Worm (Caenorhabditis elegans): Measurements from ENCODE around the gene ppm-1.A.

ppm-1.A gene

ce11 chrV:10508855-10509254, 27.3 kb downstream of the ppm-1.A start, which contains the start of gene C35A5.6:
C35A5.6 (plus strand) TSS chrV:10509137.
- no peak for TF ChIP-seq odd-2 (tag; optimal IDR thresholded peaks at IDR 0.05)
- no peak for TF ChIP-seq ceh-18 (tag; optimal IDR thresholded peaks at IDR 0.05)
- no peak for TF ChIP-seq pax-1 (tag; optimal IDR thresholded peaks at IDR 0.05)
- TF ChIP-seq ceh-19 (GFP tag; optimal IDR thresholded peaks at IDR 0.05) = no peak
- TF ChIP-seq fkh-6 (tag; optimal IDR thresholded peaks at IDR 0.05) = no peak
- no peak for TF ChIP-seq C38D4.7 (GFP tag; optimal IDR thresholded peaks at IDR 0.05)
- TF ChIP-seq nhr-11 (tag; optimal IDR thresholded peaks at IDR 0.05) = no peak
- no peak for TF ChIP-seq T23F11.4 (GFP tag; optimal IDR thresholded peaks at IDR 0.05)
- no peak for TF ChIP-seq ets-4 (tag; optimal IDR thresholded peaks at IDR 0.05)
- TF ChIP-seq ceh-9 (tag; optimal IDR thresholded peaks at IDR 0.05) = no peak
- no peak for TF ChIP-seq hlh-15 (tag; optimal IDR thresholded peaks at IDR 0.05)
- no peak for TF ChIP-seq ceh-34 (tag; optimal IDR thresholded peaks at IDR 0.05)
- TF ChIP-seq unc-55 (GFP tag; optimal IDR thresholded peaks at IDR 0.05) = no peak
- TF ChIP-seq eyg-1 (tag; optimal IDR thresholded peaks at IDR 0.05) = no peak
- no peak for TF ChIP-seq ceh-45 (GFP tag; IDR thresholded peaks at IDR 0.05)
- no peak for TF ChIP-seq syd-9 (tag; optimal IDR thresholded peaks at IDR 0.05)
- TF ChIP-seq lin-11 (tag; optimal IDR thresholded peaks at IDR 0.05) = no peak
- TF ChIP-seq ceh-31 (tag; optimal IDR thresholded peaks at IDR 0.05) = no peak
- no peak for TF ChIP-seq pha-2 (tag; optimal IDR thresholded peaks at IDR 0.05)

ce11 chrV:10505553-10505952, 30.6 kb downstream of the ppm-1.A start, which contains the start of gene C35A5.5:
C35A5.5 (plus strand) TSS chrV:10505853.
- TF ChIP-seq ceh-34 (tag; optimal IDR thresholded peaks at IDR 0.05) = no peak
- TF ChIP-seq ttx-3 (tag; optimal IDR thresholded peaks at IDR 0.05) = no peak
- no peak for TF ChIP-seq hlh-30 (tag; optimal IDR thresholded peaks at IDR 0.05; ENCODE audit: insufficient read depth)
- no peak for TF ChIP-seq ceh-18 (tag; optimal IDR thresholded peaks at IDR 0.05)
- TF ChIP-seq ceh-19 (GFP tag; optimal IDR thresholded peaks at IDR 0.05) = no peak
- no peak for TF ChIP-seq dmd-4 (tag; optimal IDR thresholded peaks at IDR 0.05; ENCODE audit: borderline replicate concordance)
- TF ChIP-seq hlh-6 (tag; optimal IDR thresholded peaks at IDR 0.05) = no peak
- no peak for TF ChIP-seq mec-3 (tag; optimal IDR thresholded peaks at IDR 0.05; ENCODE audit: borderline replicate concordance)
- TF ChIP-seq ref-2 (tag; optimal IDR thresholded peaks at IDR 0.05) = no peak
- no peak for TF ChIP-seq madf-2 (tag; optimal IDR thresholded peaks at IDR 0.05)
- TF ChIP-seq fkh-6 (tag; optimal IDR thresholded peaks at IDR 0.05) = no peak
- TF ChIP-seq dve-1 (tag; optimal IDR thresholded peaks at IDR 0.05) = no peak
- TF ChIP-seq ceh-45 (GFP tag; IDR thresholded peaks at IDR 0.05) = no peak
- no peak for TF ChIP-seq C08G9.2 (tag; optimal IDR thresholded peaks at IDR 0.05)
- TF ChIP-seq ceh-31 (tag; optimal IDR thresholded peaks at IDR 0.05) = no peak
- no peak for TF ChIP-seq odd-2 (tag; optimal IDR thresholded peaks at IDR 0.05)
- no peak for TF ChIP-seq fkh-10 (GFP tag; optimal IDR thresholded peaks at IDR 0.05)
- no peak for TF ChIP-seq K02D7.2 (tag; optimal IDR thresholded peaks at IDR 0.05)
- no peak for TF ChIP-seq ztf-16 (tag; optimal IDR thresholded peaks at IDR 0.05)
- no peak for TF ChIP-seq pha-2 (tag; optimal IDR thresholded peaks at IDR 0.05)

ce11 chrV:10503893-10504292, 32.3 kb downstream of the ppm-1.A start, which contains the start of gene C35A5.10:
C35A5.10 (plus strand) TSS chrV:10504193.
- TF ChIP-seq odd-2 (tag; optimal IDR thresholded peaks at IDR 0.05) = no peak
- TF ChIP-seq hlh-15 (tag; optimal IDR thresholded peaks at IDR 0.05) = no peak
- TF ChIP-seq fkh-6 (tag; optimal IDR thresholded peaks at IDR 0.05) = no peak
- no peak for TF ChIP-seq che-1 (tag; optimal IDR thresholded peaks at IDR 0.05)
- TF ChIP-seq tbx-7 (tag; optimal IDR thresholded peaks at IDR 0.05) = no peak
- TF ChIP-seq ceh-9 (tag; optimal IDR thresholded peaks at IDR 0.05) = no peak
- TF ChIP-seq ets-4 (tag; optimal IDR thresholded peaks at IDR 0.05) = no peak
- no peak for TF ChIP-seq ceh-18 (tag; optimal IDR thresholded peaks at IDR 0.05)
- TF ChIP-seq ttx-3 (tag; optimal IDR thresholded peaks at IDR 0.05) = no peak
- TF ChIP-seq unc-86 (tag; optimal IDR thresholded peaks at IDR 0.05) = no peak
- TF ChIP-seq nfya-1 (tag; optimal IDR thresholded peaks at IDR 0.05) = no peak
- TF ChIP-seq ahr-1 (tag; optimal IDR thresholded peaks at IDR 0.05) = no peak
- no peak for TF ChIP-seq elt-2 (tag; optimal IDR thresholded peaks at IDR 0.05)
- no peak for TF ChIP-seq unc-3 (GFP tag; conservative IDR thresholded peaks at IDR 0.05)
- TF ChIP-seq unc-3 (tag; optimal IDR thresholded peaks at IDR 0.05) = no peak
- no peak for TF ChIP-seq ceh-2 (tag; optimal IDR thresholded peaks at IDR 0.05)
- no peak for TF ChIP-seq fax-1 (tag; optimal IDR thresholded peaks at IDR 0.05)
- TF ChIP-seq pqm-1 (tag; optimal IDR thresholded peaks at IDR 0.05) = no peak
